Worm (Caenorhabditis elegans): ENCODE measurements around the gene irld-15.

- TF ChIP-seq hlh-15 (tag; optimal IDR thresholded peaks at IDR 0.05) (no peak), pha-4 (tag; optimal IDR thresholded peaks at IDR 0.05) (no peak), ceh-24 (tag; optimal IDR thresholded peaks at IDR 0.05) (no peak), elt-2 (tag; optimal IDR thresholded peaks at IDR 0.05) (no peak), pros-1 (tag; optimal IDR thresholded peaks at IDR 0.05) (no peak), nhr-11 (tag; optimal IDR thresholded peaks at IDR 0.05) (no peak), nfya-1 (tag; optimal IDR thresholded peaks at IDR 0.05) (no peak), che-1 (tag; optimal IDR thresholded peaks at IDR 0.05) (no peak), hlh-6 (tag; optimal IDR thresholded peaks at IDR 0.05) (no peak), pqm-1 (tag; optimal IDR thresholded peaks at IDR 0.05) (no peak)
Measured at ce11 chrV:2259750-2260149, 43.9 kb downstream of the irld-15 start, which contains the start of gene nhr-182.

Measured in whole organism, late embryonic.